Worm (Caenorhabditis elegans): Measurements from ENCODE around the gene flh-2.

Gene flh-2

ce11 chrIII:4952970-4953369 lies 1.0 kb downstream of the flh-2 start:
- TF ChIP-seq efl-1 (optimal IDR thresholded peaks at IDR 0.05) = no peak
- TF ChIP-seq efl-1 (GFP tag; optimal IDR thresholded peaks at IDR 0.05 in 1 of 2) = no peak
- no peak for TF ChIP-seq sox-4 (tag; optimal IDR thresholded peaks at IDR 0.05)

- TF ChIP-seq dsc-1 (tag; optimal IDR thresholded peaks at IDR 0.05) = no peak
- TF ChIP-seq jun-1 (tag; optimal IDR thresholded peaks at IDR 0.05) = no peak
- no peak for TF ChIP-seq ceh-8 (GFP tag; optimal IDR thresholded peaks at IDR 0.05)
- TF ChIP-seq elt-3 (tag; optimal IDR thresholded peaks at IDR 0.05) = no peak
- no peak for TF ChIP-seq lin-14 (GFP tag; optimal IDR thresholded peaks at IDR 0.05)
- TF ChIP-seq dpl-1 (GFP tag; optimal IDR thresholded peaks at IDR 0.05) = no peak
- no peak for TF ChIP-seq egl-27 (tag; optimal IDR thresholded peaks at IDR 0.05)
- no peak for TF ChIP-seq pax-3 (tag; optimal IDR thresholded peaks at IDR 0.05)
- no peak for TF ChIP-seq ceh-88 (GFP tag; IDR thresholded peaks at IDR 0.05)
- TF ChIP-seq lir-3 (tag; optimal IDR thresholded peaks at IDR 0.05; ENCODE audit: poor library complexity) = no peak
- no peak for TF ChIP-seq lin-39 (tag; optimal IDR thresholded peaks at IDR 0.05)
- no peak for TF ChIP-seq C04F5.9 (tag; optimal IDR thresholded peaks at IDR 0.05)
These were observed 4.6 kb downstream of the flh-2 start, which contains the start of gene C26E6.1 for ce11 chrIII:4956566-4956965. Gene C26E6.1 (plus strand): TSS chrIII:4956866.

ce11 chrIII:4960204-4960603 lies 8.3 kb downstream of the flh-2 start, which contains the start of gene C27F2.4:
Gene C27F2.4 (minus strand): TSS chrIII:4960304.
- TF ChIP-seq mab-9 (GFP tag; IDR thresholded peaks at IDR 0.05) = no peak
- no peak for TF ChIP-seq ceh-63 (GFP tag; optimal IDR thresholded peaks at IDR 0.05)
- no peak for TF ChIP-seq nhr-12 (tag; optimal IDR thresholded peaks at IDR 0.05)
- no peak for TF ChIP-seq aha-1 (tag; optimal IDR thresholded peaks at IDR 0.05)
- TF ChIP-seq zag-1 (tag; optimal IDR thresholded peaks at IDR 0.05) = no peak
- TF ChIP-seq aly-2 (tag; optimal IDR thresholded peaks at IDR 0.05) = no peak
- TF ChIP-seq fkh-8 (tag; optimal IDR thresholded peaks at IDR 0.05) = no peak
- no peak for TF ChIP-seq zip-4 (GFP tag; optimal IDR thresholded peaks at IDR 0.05)
- TF ChIP-seq pqm-1 (tag; optimal IDR thresholded peaks at IDR 0.05) = no peak
- TF ChIP-seq lsy-2 (tag; optimal IDR thresholded peaks at IDR 0.05) = no peak

DNA sequence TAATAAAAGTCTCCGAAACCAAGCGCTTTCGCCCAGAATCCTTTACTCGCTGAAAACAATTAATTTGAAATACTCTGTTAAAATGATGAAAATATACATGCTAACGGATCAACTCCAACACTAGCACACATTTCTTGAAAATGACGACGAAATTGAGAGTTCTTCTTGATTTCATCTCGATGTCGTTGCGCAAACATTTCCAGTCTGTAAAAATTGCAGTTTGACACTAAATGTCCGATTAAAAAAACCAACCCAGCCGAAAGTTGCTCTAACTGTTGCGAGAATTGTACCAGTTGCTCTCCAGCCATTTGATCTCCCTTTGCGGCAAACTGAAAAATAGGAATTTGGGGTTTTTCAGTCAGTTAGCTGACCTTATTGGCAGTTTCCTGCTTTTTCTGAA lies 9.4 kb downstream of the flh-2 start:
- TF ChIP-seq unc-62 (GFP tag; optimal IDR thresholded peaks at IDR 0.05) (no peak), nhr-85 (tag) (no peak), efl-1 (optimal IDR thresholded peaks at IDR 0.05) (no peak), efl-1 (GFP tag; optimal IDR thresholded peaks at IDR 0.05 in 1 of 2) (peak in 1 of 2 experiments; percentile 26), unc-86 (tag; optimal IDR thresholded peaks at IDR 0.05) (no peak), ama-1 (optimal IDR thresholded peaks at IDR 0.05) (no peak), zip-4 (GFP tag; optimal IDR thresholded peaks at IDR 0.05) (no peak), hlh-17 (GFP tag; optimal IDR thresholded peaks at IDR 0.05; ENCODE audit: borderline replicate concordance) (no peak)

DNA sequence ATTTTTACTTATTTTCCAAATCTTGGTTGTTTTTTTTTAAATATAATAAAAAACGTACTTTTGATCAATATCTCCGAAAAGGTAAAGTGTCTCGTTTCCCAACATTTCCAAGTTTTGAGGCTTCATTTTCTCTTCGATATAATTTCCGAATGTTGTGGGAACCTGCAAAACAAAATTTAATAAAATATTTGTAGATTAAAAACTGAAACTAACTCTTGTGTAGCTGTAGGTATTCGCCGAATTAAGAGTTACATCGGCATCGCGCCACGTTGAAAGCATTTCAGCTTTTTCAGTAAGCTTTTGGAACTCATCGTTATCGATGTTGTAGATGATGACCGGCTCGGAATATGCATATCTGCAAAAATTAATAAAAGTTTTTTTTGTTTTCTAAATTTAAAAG lies 10.5 kb downstream of the flh-2 start, which contains the start of gene vps-22:
Gene vps-22 (minus strand): TSS at position 101 of the 400 bp plus-strand sequence.
- TF ChIP-seq elt-3 (tag; optimal IDR thresholded peaks at IDR 0.05) (no peak), unc-62 (GFP tag; optimal IDR thresholded peaks at IDR 0.05) (no peak), pag-3 (tag; optimal IDR thresholded peaks at IDR 0.05; ENCODE audit: borderline replicate concordance, insufficient read depth) (no peak), alr-1 (tag; optimal IDR thresholded peaks at IDR 0.05; ENCODE audit: borderline replicate concordance) (no peak), unc-86 (tag; optimal IDR thresholded peaks at IDR 0.05) (no peak)

DNA sequence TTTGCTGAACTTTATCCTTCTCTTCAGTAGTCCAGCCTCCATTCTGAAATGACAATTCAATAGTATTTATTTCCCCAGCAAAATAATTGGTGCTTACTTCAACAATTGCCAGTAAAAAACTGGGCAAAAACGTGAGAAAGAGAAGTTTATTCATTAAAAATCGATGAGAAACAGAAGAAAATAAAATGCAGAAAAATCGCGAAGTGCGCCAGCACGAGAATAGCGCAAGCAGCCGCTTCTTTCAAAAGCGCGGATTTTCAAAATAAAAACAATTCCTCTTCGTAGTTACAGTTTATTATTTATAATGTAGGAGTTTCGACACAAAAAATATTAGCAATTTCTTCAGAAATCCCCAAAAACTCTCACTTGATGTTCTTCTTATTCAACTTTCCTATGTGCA lies 11.0 kb downstream of the flh-2 start, which contains the start of gene C27F2.9:
Gene C27F2.9 (minus strand): TSS at position 159 of the 400 bp plus-strand sequence.
- peak; percentile 71 for TF ChIP-seq blmp-1 (tag; optimal IDR thresholded peaks at IDR 0.05)
- TF ChIP-seq nhr-12 (tag; optimal IDR thresholded peaks at IDR 0.05) = peak; percentile 21
- peak; percentile 96 for TF ChIP-seq rnt-1 (tag; optimal IDR thresholded peaks at IDR 0.05)
- TF ChIP-seq ztf-11 (tag; optimal IDR thresholded peaks at IDR 0.05) = peak in 1 of 2 experiments; percentile 83
- peak; percentile 93 for TF ChIP-seq nhr-85 (tag)
- TF ChIP-seq vab-15 (tag; optimal IDR thresholded peaks at IDR 0.05) = no peak
- no peak for TF ChIP-seq tlp-1 (tag; optimal IDR thresholded peaks at IDR 0.05)
- TF ChIP-seq pqm-1 (tag; optimal IDR thresholded peaks at IDR 0.05) = no peak
- TF ChIP-seq lsy-2 (tag; optimal IDR thresholded peaks at IDR 0.05) = peak; percentile 94
- peak; percentile 94 for TF ChIP-seq snu-23 (GFP tag; optimal IDR thresholded peaks at IDR 0.05)
- peak; percentile 63 for TF ChIP-seq ceh-90 (tag; optimal IDR thresholded peaks at IDR 0.05)
- no peak for TF ChIP-seq unc-30 (tag; optimal IDR thresholded peaks at IDR 0.05)
- TF ChIP-seq nhr-90 (tag; optimal IDR thresholded peaks at IDR 0.05; ENCODE audit: poor library complexity) = peak; percentile 94
- TF ChIP-seq lin-13 (GFP tag; optimal IDR thresholded peaks at IDR 0.05) = peak; percentile 71
- TF ChIP-seq lir-3 (tag; optimal IDR thresholded peaks at IDR 0.05; ENCODE audit: poor library complexity) = peak; percentile 77
- TF ChIP-seq nhr-28 (tag; optimal IDR thresholded peaks at IDR 0.05) = no peak

Measured in whole organism, L1 larva.